Fruit fly (Drosophila melanogaster) whole organism, prepupa: Measurements from ENCODE around the gene snRNP-U1-70K.

ENCODE experiments used
- Blimp-1 ChIP-seq: fragments of 200-800 bp; sonication (Bioruptor generic); optimal IDR thresholded peaks from 3 replicates; lab custom pipeline; 2017; ENCODE audit warnings: missing biosample characterization, missing genetic modification characterization, mild to moderate bottlenecking, moderate library complexity, missing genetic modification reagents
- CG10631 ChIP-seq: fragments of 200-800 bp; sonication (Bioruptor generic); optimal IDR thresholded peaks from 2 replicates; lab custom pipeline; 2016; ENCODE audit warnings: missing biosample characterization, missing genetic modification characterization
- CG10669 ChIP-seq: fragments of 200-800 bp; sonication (Bioruptor generic); optimal IDR thresholded peaks from 3 replicates; lab custom pipeline; 2018; ENCODE audit warnings: missing biosample characterization, mild to moderate bottlenecking, missing genetic modification characterization, moderate library complexity
- CG11902 ChIP-seq: fragments of 200-800 bp; sonication (Bioruptor generic); optimal IDR thresholded peaks from 3 replicates; lab custom pipeline; 2016; ENCODE audit warnings: missing biosample characterization, missing genetic modification characterization
- CG15336 ChIP-seq: fragments of 200-800 bp; sonication (Bioruptor generic); IDR thresholded peaks from 2 replicates; pipeline ENCODE4 v1.3.6; 2022; ENCODE audit warnings: missing biosample characterization, missing genetic modification characterization
- CG1621 ChIP-seq: fragments of 200-800 bp; sonication (Bioruptor generic); optimal IDR thresholded peaks from 3 replicates; lab custom pipeline; 2018; ENCODE audit warnings: missing biosample characterization, mild to moderate bottlenecking, missing genetic modification characterization
- CG16779 ChIP-seq: fragments of 200-800 bp; sonication (Bioruptor generic); optimal IDR thresholded peaks from 3 replicates; lab custom pipeline; 2017; ENCODE audit warnings: missing biosample characterization, mild to moderate bottlenecking, missing genetic modification characterization
- CG3032 ChIP-seq: fragments of 200-800 bp; optimal IDR thresholded peaks from 2 replicates; lab custom pipeline; 2019; ENCODE audit warnings: missing biosample characterization, mild to moderate bottlenecking, missing genetic modification characterization, moderate library complexity
- CG31627 ChIP-seq: fragments of 200-800 bp; sonication (Bioruptor generic); optimal IDR thresholded peaks from 3 replicates; lab custom pipeline; 2016; ENCODE audit warnings: missing biosample characterization, missing genetic modification characterization
- CG32006 ChIP-seq: fragments of 200-800 bp; sonication (Bioruptor generic); optimal IDR thresholded peaks from 3 replicates; lab custom pipeline; 2017; ENCODE audit warnings: missing biosample characterization, mild to moderate bottlenecking, missing genetic modification characterization
- CG34406 ChIP-seq: fragments of 200-800 bp; sonication (Bioruptor generic); optimal IDR thresholded peaks from 3 replicates; lab custom pipeline; 2016; ENCODE audit warnings: missing biosample characterization, missing genetic modification characterization
- CG3919 ChIP-seq: fragments of 200-800 bp; sonication (Bioruptor generic); optimal IDR thresholded peaks from 3 replicates; lab custom pipeline; 2016; ENCODE audit warnings: missing biosample characterization, missing genetic modification characterization
- CG4318 ChIP-seq: fragments of 200-800 bp; sonication (Bioruptor generic); optimal IDR thresholded peaks from 3 replicates; lab custom pipeline; 2017; ENCODE audit warnings: missing biosample characterization, mild to moderate bottlenecking, missing genetic modification characterization
- CG6163 ChIP-seq: fragments of 200-800 bp; sonication (Bioruptor generic); IDR thresholded peaks from 3 replicates; pipeline ENCODE4 v1.3.6; 2022; ENCODE audit warnings: missing biosample characterization, missing genetic modification characterization
- CG6276 ChIP-seq: fragments of 200-800 bp; sonication (Bioruptor generic); optimal IDR thresholded peaks from 2 replicates; lab custom pipeline; 2017; ENCODE audit warnings: missing biosample characterization, mild to moderate bottlenecking, missing genetic modification characterization
- CG6792 ChIP-seq: fragments of 200-800 bp; sonication (Bioruptor generic); optimal IDR thresholded peaks from 3 replicates; lab custom pipeline; 2016; ENCODE audit warnings: missing biosample characterization, missing genetic modification characterization
- CG6808 ChIP-seq: fragments of 200-800 bp; sonication (Bioruptor generic); optimal IDR thresholded peaks from 3 replicates; lab custom pipeline; 2017; ENCODE audit warnings: missing biosample characterization, missing genetic modification characterization, mild to moderate bottlenecking, moderate library complexity, missing genetic modification reagents
- CG6854 ChIP-seq: fragments of 200-800 bp; sonication (Bioruptor generic); optimal IDR thresholded peaks from 2 replicates; lab custom pipeline; 2017; ENCODE audit warnings: missing biosample characterization, mild to moderate bottlenecking, missing genetic modification characterization
- CG7368 ChIP-seq: fragments of 200-800 bp; sonication (Bioruptor generic); optimal IDR thresholded peaks from 3 replicates; lab custom pipeline; 2016; ENCODE audit warnings: missing biosample characterization, missing genetic modification characterization
- CG8119 ChIP-seq: fragments of 200-800 bp; sonication (Bioruptor generic); IDR thresholded peaks from 3 replicates; pipeline ENCODE4 v1.3.6; 2022; ENCODE audit warnings: missing biosample characterization, missing genetic modification characterization
- CG8319 ChIP-seq: fragments of 200-800 bp; sonication (Bioruptor generic); optimal IDR thresholded peaks from 3 replicates; lab custom pipeline; 2016; ENCODE audit warnings: missing biosample characterization, missing genetic modification characterization
- CG8632 ChIP-seq: fragments of 200-800 bp; sonication (Bioruptor generic); optimal IDR thresholded peaks from 3 replicates; lab custom pipeline; 2016; ENCODE audit warnings: missing biosample characterization, missing genetic modification characterization
- CG9139 ChIP-seq: fragments of 200-800 bp; sonication (Bioruptor generic); optimal IDR thresholded peaks from 3 replicates; lab custom pipeline; 2017; ENCODE audit warnings: missing biosample characterization, mild to moderate bottlenecking, missing genetic modification characterization
- Eip75B ChIP-seq: fragments of 200-800 bp; sonication (Bioruptor generic); optimal IDR thresholded peaks from 3 replicates; lab custom pipeline; 2016; ENCODE audit warnings: missing biosample characterization, missing genetic modification characterization
- Eip78C ChIP-seq: fragments of 200-800 bp; sonication (Bioruptor generic); peaks from one replicate; lab custom pipeline; 2016; ENCODE audit warnings: missing biosample characterization, missing genetic modification characterization
- Eip93F ChIP-seq: fragments of 200-800 bp; sonication (Bioruptor generic); optimal IDR thresholded peaks from 2 replicates; lab custom pipeline; 2016; ENCODE audit warnings: missing biosample characterization, mild to moderate bottlenecking, missing genetic modification characterization
- Ets21C ChIP-seq: fragments of 200-800 bp; sonication (Bioruptor generic); optimal IDR thresholded peaks from 3 replicates; lab custom pipeline; 2016; ENCODE audit warnings: missing biosample characterization, missing genetic modification characterization
- Gug ChIP-seq: fragments of 200-800 bp; sonication (Bioruptor generic); IDR thresholded peaks from 2 replicates; pipeline ENCODE4 v1.3.6; 2022; ENCODE audit warnings: missing biosample characterization, missing genetic modification characterization
- Hr38 ChIP-seq: sonication (Bioruptor generic); optimal IDR thresholded peaks from 2 replicates; lab custom pipeline; 2016; ENCODE audit warnings: missing biosample characterization, missing genetic modification characterization
- Hr4 ChIP-seq: fragments of 200-800 bp; sonication (Bioruptor generic); optimal IDR thresholded peaks from 3 replicates; lab custom pipeline; 2016; ENCODE audit warnings: missing biosample characterization, missing genetic modification characterization
- Lpt ChIP-seq: fragments of 200-800 bp; sonication (Bioruptor generic); optimal IDR thresholded peaks from 3 replicates; lab custom pipeline; 2016; ENCODE audit warnings: missing biosample characterization, missing genetic modification characterization
- Met ChIP-seq: fragments of 200-800 bp; sonication (Bioruptor generic); optimal IDR thresholded peaks from 3 replicates; lab custom pipeline; 2016; ENCODE audit warnings: missing biosample characterization, missing genetic modification characterization
- OdsH ChIP-seq: fragments of 200-800 bp; sonication (Bioruptor generic); optimal IDR thresholded peaks from 3 replicates; lab custom pipeline; 2016; ENCODE audit warnings: missing biosample characterization, missing genetic modification characterization
- Smox ChIP-seq: fragments of 200-800 bp; sonication (Bioruptor generic); optimal IDR thresholded peaks from 3 replicates; lab custom pipeline; 2016; ENCODE audit warnings: missing biosample characterization, missing genetic modification characterization
- Sox14 ChIP-seq: fragments of 200-800 bp; sonication (Bioruptor generic); optimal IDR thresholded peaks from 3 replicates; lab custom pipeline; 2016; ENCODE audit warnings: missing biosample characterization, missing genetic modification characterization
- achi ChIP-seq: fragments of 200-800 bp; sonication (Bioruptor generic); optimal IDR thresholded peaks from 3 replicates; lab custom pipeline; 2016; ENCODE audit warnings: missing biosample characterization, missing genetic modification characterization
- acj6 ChIP-seq: fragments of 200-800 bp; sonication (Bioruptor generic); optimal IDR thresholded peaks from 3 replicates; lab custom pipeline; 2016; ENCODE audit warnings: missing biosample characterization, missing genetic modification characterization
- cyc ChIP-seq: fragments of 200-800 bp; sonication (Bioruptor generic); optimal IDR thresholded peaks from 3 replicates; lab custom pipeline; 2016; ENCODE audit warnings: missing biosample characterization, missing genetic modification characterization
- dac ChIP-seq: fragments of 200-800 bp; sonication (Bioruptor generic); optimal IDR thresholded peaks from 2 replicates; lab custom pipeline; 2017; ENCODE audit warnings: missing biosample characterization, mild to moderate bottlenecking, missing genetic modification characterization
- eg ChIP-seq: fragments of 200-800 bp; sonication (Bioruptor generic); IDR thresholded peaks from 3 replicates; pipeline ENCODE4 v1.3.6; 2022; ENCODE audit warnings: missing biosample characterization, missing genetic modification characterization
- esn ChIP-seq: fragments of 200-800 bp; sonication (Bioruptor generic); optimal IDR thresholded peaks from 2 replicates; lab custom pipeline; 2016; ENCODE audit warnings: missing biosample characterization, mild to moderate bottlenecking, missing genetic modification characterization, moderate library complexity
- fd59A ChIP-seq: fragments of 200-800 bp; sonication (Bioruptor generic); optimal IDR thresholded peaks from 2 replicates; lab custom pipeline; 2017; ENCODE audit warnings: missing biosample characterization, mild to moderate bottlenecking, missing genetic modification characterization, missing genetic modification reagents
- fd85E ChIP-seq: fragments of 200-800 bp; sonication (Bioruptor generic); optimal IDR thresholded peaks from 3 replicates; lab custom pipeline; 2016; ENCODE audit warnings: missing biosample characterization, missing genetic modification characterization
- fkh ChIP-seq: fragments of 200-800 bp; sonication (Bioruptor generic); optimal IDR thresholded peaks from 3 replicates; lab custom pipeline; 2017; ENCODE audit warnings: missing biosample characterization, mild to moderate bottlenecking, missing genetic modification characterization, moderate library complexity
- lz ChIP-seq: fragments of 200-800 bp; sonication (Bioruptor generic); optimal IDR thresholded peaks from 3 replicates; lab custom pipeline; 2016; ENCODE audit warnings: missing biosample characterization, missing genetic modification characterization
- pdm3 ChIP-seq: fragments of 200-800 bp; sonication (Bioruptor generic); optimal IDR thresholded peaks from 3 replicates; lab custom pipeline; 2016; ENCODE audit warnings: missing biosample characterization, missing genetic modification characterization
- spab ChIP-seq: fragments of 200-800 bp; sonication (Bioruptor generic); optimal IDR thresholded peaks from 2 replicates; lab custom pipeline; 2017; ENCODE audit warnings: missing biosample characterization, mild to moderate bottlenecking, missing genetic modification characterization, missing genetic modification reagents
- ss ChIP-seq, 2 experiments: fragments of 200-800 bp; sonication (Bioruptor generic); optimal IDR thresholded peaks; 2 replicates in 1 of 2; 3 replicates in 1 of 2; lab custom pipeline; 2017 to 2018; ENCODE audit warnings: mild to moderate bottlenecking in 2 of 2, missing biosample characterization in 2 of 2, missing genetic modification characterization in 2 of 2, moderate library complexity in 1 of 2
- svp ChIP-seq: fragments of 200-800 bp; sonication (Bioruptor generic); peaks from one replicate; lab custom pipeline; 2016; ENCODE audit warnings: missing biosample characterization, missing genetic modification characterization
- topi ChIP-seq: fragments of 200-800 bp; sonication (Bioruptor generic); optimal IDR thresholded peaks from 3 replicates; lab custom pipeline; 2016; ENCODE audit warnings: missing biosample characterization, missing genetic modification characterization
- vri ChIP-seq: fragments of 200-800 bp; sonication (Bioruptor generic); optimal IDR thresholded peaks from 3 replicates; lab custom pipeline; 2016; ENCODE audit warnings: missing biosample characterization, mild to moderate bottlenecking, missing genetic modification characterization

Gene snRNP-U1-70K

dm6 chr2L:6998736-6999135 is 27.2 kb upstream of the snRNP-U1-70K start:
- no peak for TF ChIP-seq Smox (GFP tag; lab: Kevin White, UChicago)
- 0 out of 3 replicates have a peak, but pooled peaks have one; percentile 6 for TF ChIP-seq eg

- TF ChIP-seq achi: peak; percentile 59
- peak; percentile 44 for TF ChIP-seq CG16779
- peak; percentile 45 for TF ChIP-seq CG9139 (GFP tag; lab: Kevin White, UChicago)
- TF ChIP-seq pdm3 (GFP tag; lab: Kevin White, UChicago): peak; percentile 65
- TF ChIP-seq Lpt: peak; percentile 63
- TF ChIP-seq CG7368 (GFP tag; lab: Kevin White, UChicago): peak; percentile 50
- TF ChIP-seq esn (GFP tag; lab: Kevin White, UChicago): no peak
- peak; percentile 76 for TF ChIP-seq CG32006 (GFP tag; lab: Kevin White, UChicago)
- TF ChIP-seq CG6792: peak; percentile 66
- TF ChIP-seq topi (GFP tag; lab: Kevin White, UChicago): peak; percentile 54
- TF ChIP-seq CG6808 (GFP tag; lab: Kevin White, UChicago): peak; percentile 65
- TF ChIP-seq OdsH: peak; percentile 66
- no peak for TF ChIP-seq fkh (GFP tag; lab: Kevin White, UChicago)
- peak; percentile 65 for TF ChIP-seq CG3032 (tag; lab: Kevin White, UChicago)
- TF ChIP-seq dac (GFP tag; lab: Kevin White, UChicago): peak; percentile 39
- peak; percentile 33 for TF ChIP-seq CG8319 (GFP tag; lab: Kevin White, UChicago)
- TF ChIP-seq Eip93F (GFP tag; lab: Kevin White, UChicago): no peak
- no peak for TF ChIP-seq lz (GFP tag; lab: Kevin White, UChicago)
- TF ChIP-seq svp (GFP tag; lab: Kevin White, UChicago): peak; percentile 55
- peak; percentile 62 for TF ChIP-seq acj6 (GFP tag; lab: Kevin White, UChicago)
- peak; percentile 67 for TF ChIP-seq CG6276 (GFP tag; lab: Kevin White, UChicago)
- peak; percentile 33 for TF ChIP-seq CG8632 (GFP tag; lab: Kevin White, UChicago)
- TF ChIP-seq Eip78C (GFP tag; lab: Kevin White, UChicago): peak; percentile 91
- no peak for TF ChIP-seq CG6854 (GFP tag; lab: Kevin White, UChicago)
- TF ChIP-seq fd85E (GFP tag; lab: Kevin White, UChicago): no peak
- peak; percentile 75 for TF ChIP-seq CG8119 (GFP tag; lab: Robert Waterston, UW)
- no peak for TF ChIP-seq Met
- TF ChIP-seq Gug (GFP tag; lab: Robert Waterston, UW): peak; percentile 63
- TF ChIP-seq CG31627 (GFP tag; lab: Kevin White, UChicago): peak; percentile 11
- TF ChIP-seq CG6163 (GFP tag; lab: Robert Waterston, UW): peak; percentile 88
- TF ChIP-seq CG11902 (GFP tag; lab: Kevin White, UChicago): peak; percentile 48
- TF ChIP-seq Hr38 (GFP tag; lab: Kevin White, UChicago): no peak
- TF ChIP-seq CG34406 (GFP tag; lab: Kevin White, UChicago): peak; percentile 36
- TF ChIP-seq Blimp-1 (GFP tag; lab: Kevin White, UChicago): no peak
- TF ChIP-seq vri: no peak
- TF ChIP-seq Smox (GFP tag; lab: Kevin White, UChicago): peak; percentile 12
- no peak for TF ChIP-seq Ets21C (GFP tag; lab: Kevin White, UChicago)
- peak; percentile 35 for TF ChIP-seq CG10631 (GFP tag; lab: Kevin White, UChicago)
- TF ChIP-seq cyc: peak; percentile 27
- TF ChIP-seq ss (GFP tag; optimal IDR thresholded peaks at IDR 0.05; lab: Kevin White, UChicago): peak; percentile 61 to 75
- peak; percentile 64 for TF ChIP-seq CG10669 (GFP tag; lab: Kevin White, UChicago)
- peak; percentile 57 for TF ChIP-seq spab (GFP tag; lab: Kevin White, UChicago)
- peak; percentile 82 for TF ChIP-seq Eip75B (GFP tag; lab: Kevin White, UChicago)
- peak; percentile 66 for TF ChIP-seq CG1621 (tag; lab: Kevin White, UChicago)
- TF ChIP-seq CG3919 (GFP tag; lab: Kevin White, UChicago): peak; percentile 79
- peak; percentile 78 for TF ChIP-seq CG15336 (GFP tag; lab: Robert Waterston, UW)
- peak; percentile 76 for TF ChIP-seq Hr4 (GFP tag; lab: Kevin White, UChicago)
- TF ChIP-seq CG4318 (GFP tag; lab: Kevin White, UChicago): peak; percentile 44
- peak; percentile 67 for TF ChIP-seq Sox14 (GFP tag; lab: Kevin White, UChicago)
- peak; percentile 54 for TF ChIP-seq fd59A (GFP tag; lab: Kevin White, UChicago)
Measured at dm6 chr2L:6991085-6991484, 19.5 kb upstream of the snRNP-U1-70K start.
